Worm (Caenorhabditis elegans) whole organism, young adult: Measurements from ENCODE around the gene C45B11.8.

Experiments
- B0019.2 ChIP-seq: fragments of 200-800 bp; sonication (Bioruptor generic); conservative IDR thresholded peaks from 2 replicates; pipeline ENCODE4 v1.3.6; 2022; ENCODE audit warnings: missing genetic modification reagents, missing genetic modification characterization, missing compliant biosample characterization
- B0261.1 ChIP-seq: sonication (generic microtip); optimal IDR thresholded peaks from 2 replicates; lab custom pipeline; 2016; ENCODE audit warnings: mild to moderate bottlenecking, missing genetic modification characterization, moderate library complexity, missing compliant biosample characterization
- C06A6.2 ChIP-seq: fragments of 200-800 bp; sonication (Bioruptor generic); conservative IDR thresholded peaks from 2 replicates; pipeline ENCODE4 v1.3.6; 2022; ENCODE audit warnings: missing genetic modification characterization, missing compliant biosample characterization
- C17E4.6 ChIP-seq: fragments of 200-800 bp; sonication (Bioruptor generic); IDR thresholded peaks from 2 replicates; pipeline ENCODE4 v1.3.6; 2022; ENCODE audit warnings: missing genetic modification reagents, missing genetic modification characterization, missing compliant biosample characterization
- F22D6.2 ChIP-seq: sonication (generic microtip); optimal IDR thresholded peaks from 2 replicates; lab custom pipeline; 2016; ENCODE audit warnings: mild to moderate bottlenecking, missing genetic modification characterization, missing compliant biosample characterization
- F37B4.10 ChIP-seq: fragments of 200-800 bp; sonication (Bioruptor generic); IDR thresholded peaks from 2 replicates; pipeline ENCODE4 v1.3.6; 2022; ENCODE audit warnings: missing genetic modification characterization, missing compliant biosample characterization
- ama-1 ChIP-seq, 3 experiments: fragments of 150-350 bp in 1 of 3; sonication (generic microtip) in 2 of 3; optimal IDR thresholded peaks; 2 replicates each; lab custom pipeline; 2014 to 2018; ENCODE audit warnings: missing biosample characterization in 2 of 3, missing genetic modification characterization in 2 of 3, missing genetic modification reagents in 2 of 3
- aptf-2 ChIP-seq: fragments of 200-800 bp; sonication (Bioruptor generic); conservative IDR thresholded peaks from 2 replicates; pipeline ENCODE4 v1.3.6; 2022; ENCODE audit warnings: missing genetic modification reagents, missing genetic modification characterization, missing compliant biosample characterization
- aptf-3 ChIP-seq: fragments of 200-800 bp; sonication (Bioruptor generic); IDR thresholded peaks from 2 replicates; pipeline ENCODE4 v1.3.6; 2022; ENCODE audit warnings: missing genetic modification characterization, missing compliant biosample characterization
- atf-7 ChIP-seq: sonication (generic microtip); optimal IDR thresholded peaks from 2 replicates; lab custom pipeline; 2017; ENCODE audit warnings: mild to moderate bottlenecking, missing genetic modification characterization, missing compliant biosample characterization
- attf-3 ChIP-seq: fragments of 200-800 bp; sonication (Bioruptor generic); conservative IDR thresholded peaks from 2 replicates; pipeline ENCODE4 v1.3.6; 2022; ENCODE audit warnings: missing genetic modification reagents, missing genetic modification characterization, missing compliant biosample characterization
- attf-5 ChIP-seq: fragments of 200-800 bp; sonication (Bioruptor generic); optimal IDR thresholded peaks from 2 replicates; lab custom pipeline; 2018; ENCODE audit warnings: mild to moderate bottlenecking, missing genetic modification characterization, missing compliant biosample characterization
- attf-6 ChIP-seq: fragments of 200-800 bp; sonication (Bioruptor generic); IDR thresholded peaks from 2 replicates; pipeline ENCODE4 v1.3.6; 2022; ENCODE audit warnings: missing genetic modification reagents, missing genetic modification characterization, missing compliant biosample characterization
- bed-1 ChIP-seq: fragments of 200-800 bp; sonication (Bioruptor generic); IDR thresholded peaks from 2 replicates; pipeline ENCODE4 v1.3.6; 2022; ENCODE audit warnings: missing genetic modification reagents, missing genetic modification characterization, missing compliant biosample characterization
- bed-2 ChIP-seq: fragments of 200-800 bp; sonication (Bioruptor generic); IDR thresholded peaks from 2 replicates; pipeline ENCODE4 v1.3.6; 2022; ENCODE audit warnings: missing genetic modification reagents, missing genetic modification characterization, missing compliant biosample characterization
- ceh-100 ChIP-seq: fragments of 200-800 bp; sonication (Bioruptor generic); IDR thresholded peaks from 2 replicates; pipeline ENCODE4 v1.3.6; 2022; ENCODE audit warnings: missing genetic modification reagents, missing genetic modification characterization, missing compliant biosample characterization
- ceh-27 ChIP-seq: fragments of 200-800 bp; sonication (Bioruptor generic); optimal IDR thresholded peaks from 2 replicates; lab custom pipeline; 2018; ENCODE audit warnings: mild to moderate bottlenecking, missing genetic modification characterization, moderate library complexity, missing compliant biosample characterization
- chd-7 ChIP-seq: sonication (generic microtip); optimal IDR thresholded peaks from 2 replicates; lab custom pipeline; 2016; ENCODE audit warnings: mild to moderate bottlenecking, missing genetic modification characterization, moderate library complexity, missing compliant biosample characterization
- dox-1 ChIP-seq: fragments of 200-800 bp; sonication (Bioruptor generic); IDR thresholded peaks from 2 replicates; pipeline ENCODE4 v1.3.6; 2022; ENCODE audit warnings: missing genetic modification reagents, missing genetic modification characterization, missing compliant biosample characterization
- egl-44 ChIP-seq: fragments of 200-800 bp; sonication (Bioruptor generic); IDR thresholded peaks from 2 replicates; pipeline ENCODE4 v1.3.6; 2022; ENCODE audit warnings: missing genetic modification reagents, missing genetic modification characterization, missing compliant biosample characterization
- ekl-4 ChIP-seq: fragments of 200-800 bp; sonication (Bioruptor generic); IDR thresholded peaks from 2 replicates; pipeline ENCODE4 v1.3.6; 2022; ENCODE audit warnings: missing genetic modification reagents, missing genetic modification characterization, missing compliant biosample characterization
- ets-4 ChIP-seq: fragments of 200-800 bp; sonication (Bioruptor generic); optimal IDR thresholded peaks from 2 replicates; lab custom pipeline; 2018; ENCODE audit warnings: mild to moderate bottlenecking, missing genetic modification characterization, missing compliant biosample characterization
- hlh-26 ChIP-seq: fragments of 200-800 bp; sonication (Bioruptor generic); conservative IDR thresholded peaks from 2 replicates; pipeline ENCODE4 v1.3.6; 2022; ENCODE audit warnings: missing genetic modification reagents, missing genetic modification characterization, missing compliant biosample characterization
- lag-1 ChIP-seq: fragments of 200-800 bp; sonication (Bioruptor generic); IDR thresholded peaks from 2 replicates; pipeline ENCODE4 v1.3.6; 2022; ENCODE audit warnings: missing genetic modification reagents, missing genetic modification characterization, missing compliant biosample characterization
- let-607 ChIP-seq, 2 experiments: fragments of 200-800 bp in 1 of 2; sonication (Bioruptor generic) in 1 of 2; sonication (generic microtip) in 1 of 2; optimal IDR thresholded peaks; 2 replicates each; lab custom pipeline; 2016 to 2018; ENCODE audit warnings: mild to moderate bottlenecking in 2 of 2, missing compliant biosample characterization in 2 of 2, missing genetic modification characterization in 2 of 2, moderate library complexity in 2 of 2, missing genotype in 1 of 2
- lin-26 ChIP-seq: fragments of 200-800 bp; sonication (Bioruptor generic); IDR thresholded peaks from 2 replicates; pipeline ENCODE4 v1.3.6; 2022; ENCODE audit warnings: missing genetic modification reagents, missing genetic modification characterization, missing compliant biosample characterization
- lin-35 ChIP-seq, 3 experiments: fragments of 150-350 bp in 2 of 3; sonication (generic microtip) in 1 of 3; optimal IDR thresholded peaks; 2 replicates each; lab custom pipeline; 2014 to 2018; ENCODE audit warnings: missing biosample characterization in 3 of 3, missing genetic modification characterization in 3 of 3, missing genetic modification reagents in 3 of 3
- lin-54 ChIP-seq: fragments of 200-800 bp; sonication (Bioruptor generic); optimal IDR thresholded peaks from 2 replicates; lab custom pipeline; 2018; ENCODE audit warnings: mild to moderate bottlenecking, missing genetic modification characterization, missing compliant biosample characterization
- lir-1 ChIP-seq: fragments of 200-800 bp; sonication (Bioruptor generic); conservative IDR thresholded peaks from 2 replicates; pipeline ENCODE4 v1.3.6; 2022; ENCODE audit warnings: missing genetic modification reagents, missing genetic modification characterization, missing compliant biosample characterization
- lsy-27 ChIP-seq: sonication (generic microtip); optimal IDR thresholded peaks from 2 replicates; lab custom pipeline; 2017; ENCODE audit warnings: missing genetic modification characterization, mild to moderate bottlenecking, missing compliant biosample characterization, antibody characterized with exemption, missing genotype, borderline replicate concordance; ENCODE audit not compliant: insufficient read depth
- madf-8 ChIP-seq: fragments of 200-800 bp; sonication (Bioruptor generic); conservative IDR thresholded peaks from 2 replicates; pipeline ENCODE4 v1.3.6; 2022; ENCODE audit warnings: missing genetic modification reagents, missing genetic modification characterization, missing compliant biosample characterization
- nfya-1 ChIP-seq: sonication (generic microtip); optimal IDR thresholded peaks from 2 replicates; lab custom pipeline; 2017; ENCODE audit warnings: antibody characterized with exemption, missing compliant biosample characterization, missing genetic modification characterization, borderline replicate concordance; ENCODE audit not compliant: insufficient read depth
- nfya-2 ChIP-seq: fragments of 200-800 bp; sonication (Bioruptor generic); IDR thresholded peaks from 2 replicates; pipeline ENCODE4 v1.3.6; 2022; ENCODE audit warnings: missing genetic modification reagents, missing genetic modification characterization, missing compliant biosample characterization
- nhr-179 ChIP-seq: sonication (generic microtip); optimal IDR thresholded peaks from 2 replicates; lab custom pipeline; 2016; ENCODE audit warnings: mild to moderate bottlenecking, missing genetic modification characterization, missing compliant biosample characterization
- nhr-27 ChIP-seq: fragments of 200-800 bp; sonication (Bioruptor generic); optimal IDR thresholded peaks from 2 replicates; lab custom pipeline; 2018; ENCODE audit warnings: mild to moderate bottlenecking, missing genetic modification characterization, moderate library complexity, missing compliant biosample characterization
- nhr-80 ChIP-seq: sonication (generic microtip); optimal IDR thresholded peaks from 2 replicates; lab custom pipeline; 2016; ENCODE audit warnings: missing genetic modification characterization, missing compliant biosample characterization
- pbrm-1 ChIP-seq: fragments of 200-800 bp; sonication (Bioruptor generic); IDR thresholded peaks from 2 replicates; pipeline ENCODE4 v1.3.6; 2022; ENCODE audit warnings: missing genetic modification reagents, missing genetic modification characterization, missing compliant biosample characterization
- rec-8 ChIP-seq, 2 experiments: sonication (generic microtip); optimal IDR thresholded peaks; 2 replicates each; lab custom pipeline; 2016; ENCODE audit warnings: mild to moderate bottlenecking in 2 of 2, missing genetic modification characterization in 2 of 2, missing genetic modification reagents in 2 of 2, missing genotype in 2 of 2, missing biosample characterization in 1 of 2, missing compliant biosample characterization in 1 of 2, moderate library complexity in 1 of 2
- repo-1 ChIP-seq: sonication (generic microtip); optimal IDR thresholded peaks from 2 replicates; lab custom pipeline; 2017; ENCODE audit warnings: mild to moderate bottlenecking, missing genetic modification characterization, missing compliant biosample characterization
- snpc-1.3 ChIP-seq: sonication (generic microtip); optimal IDR thresholded peaks from 2 replicates; lab custom pipeline; 2017; ENCODE audit warnings: missing genetic modification characterization, mild to moderate bottlenecking, missing compliant biosample characterization, antibody characterized with exemption, moderate library complexity, missing genotype, missing genetic modification reagents; ENCODE audit not compliant: insufficient read depth
- tbp1 ChIP-seq: fragments of 200-800 bp; sonication (Bioruptor generic); optimal IDR thresholded peaks from 2 replicates; lab custom pipeline; 2018; ENCODE audit warnings: mild to moderate bottlenecking, missing genetic modification characterization, missing compliant biosample characterization
- xnd-1 ChIP-seq: sonication (generic microtip); optimal IDR thresholded peaks from 2 replicates; lab custom pipeline; 2016; ENCODE audit warnings: missing genotype, missing genetic modification reagents, missing genetic modification characterization, missing compliant biosample characterization
- zim-3 ChIP-seq: sonication (generic microtip); optimal IDR thresholded peaks from 2 replicates; lab custom pipeline; 2017; ENCODE audit warnings: mild to moderate bottlenecking, missing genetic modification characterization, moderate library complexity, missing compliant biosample characterization
- ztf-22 ChIP-seq: fragments of 200-800 bp; sonication (Bioruptor generic); optimal IDR thresholded peaks from 2 replicates; lab custom pipeline; 2018; ENCODE audit warnings: mild to moderate bottlenecking, missing genetic modification characterization, moderate library complexity, missing compliant biosample characterization
- ztf-26 ChIP-seq: sonication (generic microtip); optimal IDR thresholded peaks from 2 replicates; lab custom pipeline; 2017; ENCODE audit warnings: missing genetic modification characterization, missing compliant biosample characterization

C45B11.8 gene

ce11 chrV:11063115-11063514 lies 22.5 kb downstream of the C45B11.8 start, which contains the start of gene T04C12.9:
TSS of gene T04C12.9 (minus strand) at chrV:11063215.
- TF ChIP-seq pbrm-1 (GFP tag; lab: Robert Waterston, UW): no peak
- TF ChIP-seq let-607 (tag; optimal IDR thresholded peaks at IDR 0.05; lab: Kevin White, UChicago): no peak
- TF ChIP-seq lsy-27 (tag; lab: Kevin White, UChicago): no peak
- no peak for TF ChIP-seq attf-3 (GFP tag; lab: Robert Waterston, UW)
- TF ChIP-seq ceh-100 (GFP tag; lab: Robert Waterston, UW): no peak
- no peak for TF ChIP-seq nhr-179 (tag; lab: Kevin White, UChicago)
- no peak for TF ChIP-seq aptf-3 (GFP tag; lab: Robert Waterston, UW)
- no peak for TF ChIP-seq C17E4.6 (GFP tag; lab: Robert Waterston, UW)
- TF ChIP-seq attf-5 (GFP tag; lab: Kevin White, UChicago): no peak
- no peak for TF ChIP-seq dox-1
- TF ChIP-seq nhr-80: no peak
- no peak for TF ChIP-seq atf-7
- TF ChIP-seq snpc-1.3 (tag; lab: Kevin White, UChicago): no peak
- no peak for TF ChIP-seq chd-7 (tag; lab: Kevin White, UChicago)
- TF ChIP-seq hlh-26 (GFP tag; lab: Robert Waterston, UW): no peak
- no peak for TF ChIP-seq aptf-2 (GFP tag; lab: Robert Waterston, UW)
- no peak for TF ChIP-seq B0261.1 (tag; lab: Kevin White, UChicago)
- TF ChIP-seq lag-1 (GFP tag; lab: Robert Waterston, UW): no peak
- no peak for TF ChIP-seq ztf-22 (GFP tag; lab: Kevin White, UChicago)

DNA sequence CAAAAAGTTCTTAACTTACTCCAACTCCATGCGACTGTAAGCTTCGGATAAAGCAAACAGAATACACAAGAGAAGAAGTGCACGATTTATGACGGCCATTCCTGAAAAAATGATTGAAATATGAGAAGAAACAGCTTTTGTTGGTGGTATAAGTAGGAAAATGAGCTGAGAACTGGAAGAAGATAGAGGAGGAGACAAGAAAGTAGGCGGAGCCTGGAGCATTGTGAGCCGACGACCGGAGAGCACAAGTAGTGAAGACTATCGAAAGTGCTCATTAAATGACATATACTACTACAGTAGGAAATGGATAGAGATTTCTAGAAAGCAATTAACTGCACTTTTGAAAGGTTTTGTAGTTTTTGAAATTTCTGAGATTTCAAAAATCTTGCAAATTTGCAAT lies 24.9 kb downstream of the C45B11.8 start, which contains the start of gene nlp-80:
TSS of gene nlp-80 (minus strand) at position 101 of the 400 bp plus-strand sequence.
- no peak for TF ChIP-seq let-607 (tag; optimal IDR thresholded peaks at IDR 0.05; lab: Kevin White, UChicago)
- TF ChIP-seq repo-1: no peak
- TF ChIP-seq ama-1 (optimal IDR thresholded peaks at IDR 0.05; lab: Kevin White, UChicago): no peak
- TF ChIP-seq ama-1 (GFP tag; optimal IDR thresholded peaks at IDR 0.05; lab: Kevin White, UChicago): no peak
- TF ChIP-seq bed-2 (GFP tag; lab: Robert Waterston, UW): no peak
- no peak for TF ChIP-seq xnd-1 (tag; lab: Kevin White, UChicago)
- no peak for TF ChIP-seq lir-1
- no peak for TF ChIP-seq madf-8 (GFP tag; lab: Robert Waterston, UW)
- no peak for TF ChIP-seq ztf-26 (tag; lab: Kevin White, UChicago)
- no peak for TF ChIP-seq F37B4.10 (GFP tag; lab: Robert Waterston, UW)
- no peak for TF ChIP-seq nhr-179 (tag; lab: Kevin White, UChicago)
- no peak for TF ChIP-seq ets-4 (GFP tag; lab: Kevin White, UChicago)
- TF ChIP-seq bed-1 (GFP tag; lab: Robert Waterston, UW): no peak
- TF ChIP-seq nfya-1 (tag; lab: Kevin White, UChicago): no peak
- TF ChIP-seq attf-5 (GFP tag; lab: Kevin White, UChicago): no peak
- TF ChIP-seq ceh-27: no peak
- TF ChIP-seq lin-54 (GFP tag; lab: Kevin White, UChicago): no peak
- no peak for TF ChIP-seq egl-44 (GFP tag; lab: Robert Waterston, UW)
- TF ChIP-seq ekl-4 (GFP tag; lab: Robert Waterston, UW): no peak
- no peak for TF ChIP-seq lin-35 (GFP tag; optimal IDR thresholded peaks at IDR 0.05; lab: Kevin White, UChicago)

DNA sequence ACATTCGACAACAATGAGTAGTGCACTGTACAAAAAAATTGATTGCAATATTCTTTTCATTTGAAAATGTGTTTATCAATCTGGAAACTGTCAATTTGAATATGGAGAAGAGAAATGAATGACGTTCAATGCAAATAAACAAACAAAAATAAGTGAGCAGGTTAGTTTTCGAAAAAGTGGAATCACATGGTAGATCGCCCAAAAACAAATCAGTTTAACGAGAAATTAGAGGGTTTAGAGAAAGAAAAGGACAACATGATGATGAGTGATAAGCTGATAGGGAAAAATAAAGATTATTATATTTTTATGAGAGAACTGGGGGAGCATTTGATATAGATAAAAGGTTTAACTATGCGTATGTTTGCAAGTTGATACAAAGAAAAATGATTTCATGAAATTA lies 28.7 kb downstream of the C45B11.8 start, which contains the start of gene T04C12.8:
TSS of gene T04C12.8 (minus strand) at position 82 of the 400 bp plus-strand sequence.
- TF ChIP-seq rec-8 (tag; optimal IDR thresholded peaks at IDR 0.05; lab: Kevin White, UChicago) (no peak), aptf-3 (GFP tag; lab: Robert Waterston, UW) (no peak), attf-6 (GFP tag; lab: Robert Waterston, UW) (no peak), nhr-27 (tag; lab: Kevin White, UChicago) (no peak), tbp1 (GFP tag; lab: Kevin White, UChicago) (peak; percentile 9), C06A6.2 (GFP tag; lab: Robert Waterston, UW) (no peak), attf-5 (GFP tag; lab: Kevin White, UChicago) (peak; percentile 25), F22D6.2 (tag; lab: Kevin White, UChicago) (no peak), nfya-2 (GFP tag; lab: Robert Waterston, UW) (no peak), zim-3 (no peak), lin-54 (GFP tag; lab: Kevin White, UChicago) (no peak), lin-26 (GFP tag; lab: Robert Waterston, UW) (no peak), B0019.2 (GFP tag; lab: Robert Waterston, UW) (no peak)
